Worm (Caenorhabditis elegans) whole organism, L1 larva: ENCODE measurements around the gene phf-34.

Experiments
- Y116A8C.19 ChIP-seq: sonication (generic microtip); optimal IDR thresholded peaks from 2 replicates; lab custom pipeline; 2016; ENCODE audit warnings: missing compliant biosample characterization, missing genetic modification characterization, borderline replicate concordance
- aha-1 ChIP-seq: fragments of 150-350 bp; optimal IDR thresholded peaks from 2 replicates; lab custom pipeline; 2014; ENCODE audit warnings: missing biosample characterization, missing genetic modification characterization
- ceh-8 ChIP-seq: fragments of 200-800 bp; sonication (Bioruptor generic); optimal IDR thresholded peaks from 2 replicates; lab custom pipeline; 2018; ENCODE audit warnings: mild to moderate bottlenecking, missing genetic modification characterization, moderate library complexity, missing compliant biosample characterization
- ceh-82 ChIP-seq, 3 experiments: fragments of 150-350 bp in 1 of 3; sonication (generic microtip) in 2 of 3; optimal IDR thresholded peaks; 2 replicates each; lab custom pipeline; 2014 to 2017; ENCODE audit warnings: missing biosample characterization in 3 of 3, missing genetic modification characterization in 3 of 3
- ceh-90 ChIP-seq: sonication (generic microtip); optimal IDR thresholded peaks from 2 replicates; lab custom pipeline; 2016; ENCODE audit warnings: missing genetic modification characterization, missing compliant biosample characterization
- ces-1 ChIP-seq: fragments of 150-350 bp; optimal IDR thresholded peaks from 2 replicates; lab custom pipeline; 2014; ENCODE audit warnings: missing biosample characterization, missing genetic modification reagents, missing genetic modification characterization
- dsc-1 ChIP-seq: sonication (generic microtip); optimal IDR thresholded peaks from 2 replicates; lab custom pipeline; 2016; ENCODE audit warnings: mild to moderate bottlenecking, missing genetic modification characterization, missing compliant biosample characterization
- efl-1 ChIP-seq, 4 experiments: fragments of 150-350 bp; optimal IDR thresholded peaks in 3 of 4; peaks in 1 of 4; 1 replicate in 1 of 4; 2 replicates in 3 of 4; lab custom pipeline; 2014; ENCODE audit warnings: missing biosample characterization in 2 of 4, missing genetic modification characterization in 2 of 4, missing genetic modification reagents in 2 of 4
- efl-3 ChIP-seq: fragments of 200-800 bp; sonication (Bioruptor generic); optimal IDR thresholded peaks from 2 replicates; lab custom pipeline; 2018; ENCODE audit warnings: mild to moderate bottlenecking, missing genetic modification characterization, missing compliant biosample characterization
- egl-27 ChIP-seq, 2 experiments: fragments of 150-350 bp in 1 of 2; sonication (generic microtip); optimal IDR thresholded peaks; 3 replicates each; lab custom pipeline; 2017 to 2018; ENCODE audit warnings: missing biosample characterization in 2 of 2, missing genetic modification characterization in 2 of 2, missing genetic modification reagents in 2 of 2
- elt-2 ChIP-seq: sonication (generic microtip); optimal IDR thresholded peaks from 2 replicates; lab custom pipeline; 2016; ENCODE audit warnings: missing genetic modification characterization, mild to moderate bottlenecking, inconsistent platforms, missing compliant biosample characterization, missing genetic modification reagents
- hlh-4 ChIP-seq: sonication (generic microtip); optimal IDR thresholded peaks from 2 replicates; lab custom pipeline; 2016; ENCODE audit warnings: mild to moderate bottlenecking, missing genetic modification characterization, missing compliant biosample characterization
- isw-1 ChIP-seq: fragments of 200-800 bp; sonication (Bioruptor generic); IDR thresholded peaks from 2 replicates; pipeline ENCODE4 v1.3.6; 2022; ENCODE audit warnings: missing genetic modification characterization, missing compliant biosample characterization
- lin-13 ChIP-seq: fragments of 150-350 bp; optimal IDR thresholded peaks from 2 replicates; lab custom pipeline; 2014; ENCODE audit warnings: missing biosample characterization, missing genetic modification reagents, missing genetic modification characterization
- lin-14 ChIP-seq: fragments of 200-800 bp; sonication (Bioruptor generic); optimal IDR thresholded peaks from 2 replicates; lab custom pipeline; 2018; ENCODE audit warnings: mild to moderate bottlenecking, missing genetic modification characterization, moderate library complexity, missing compliant biosample characterization
- lin-15B ChIP-seq: fragments of 150-350 bp; sonication (generic microtip); optimal IDR thresholded peaks from 3 replicates; lab custom pipeline; 2014; ENCODE audit warnings: missing biosample characterization, missing genetic modification characterization
- lin-39 ChIP-seq: fragments of 150-350 bp; optimal IDR thresholded peaks from 2 replicates; lab custom pipeline; 2014; ENCODE audit warnings: missing biosample characterization, missing genetic modification reagents, missing genetic modification characterization
- lir-3 ChIP-seq: sonication (generic microtip); optimal IDR thresholded peaks from 2 replicates; lab custom pipeline; 2016; ENCODE audit warnings: mild to moderate bottlenecking, missing genetic modification characterization, moderate library complexity, missing compliant biosample characterization; ENCODE audit not compliant: poor library complexity
- lsy-2 ChIP-seq, 2 experiments: fragments of 150-350 bp; optimal IDR thresholded peaks; 2 replicates each; lab custom pipeline; 2014; ENCODE audit warnings: missing biosample characterization in 2 of 2, missing genetic modification characterization in 2 of 2
- mdl-1 ChIP-seq, 2 experiments: fragments of 150-350 bp; optimal IDR thresholded peaks; 2 replicates each; lab custom pipeline; 2014 to 2017; ENCODE audit warnings: missing biosample characterization in 2 of 2, missing genetic modification characterization in 2 of 2, inconsistent platforms in 1 of 2
- nhr-11 ChIP-seq: fragments of 150-350 bp; optimal IDR thresholded peaks from 2 replicates; lab custom pipeline; 2014; ENCODE audit warnings: missing biosample characterization, missing genetic modification characterization
- nhr-19 ChIP-seq: fragments of 200-800 bp; sonication (Bioruptor generic); conservative IDR thresholded peaks from 2 replicates; pipeline ENCODE4 v1.3.6; 2022; ENCODE audit warnings: missing genetic modification characterization, missing compliant biosample characterization
- nhr-71 ChIP-seq: sonication (generic microtip); optimal IDR thresholded peaks from 2 replicates; lab custom pipeline; 2016; ENCODE audit warnings: mild to moderate bottlenecking, missing genetic modification characterization, moderate library complexity, missing compliant biosample characterization
- nhr-77 ChIP-seq: fragments of 150-350 bp; optimal IDR thresholded peaks from 2 replicates; lab custom pipeline; 2014; ENCODE audit warnings: missing biosample characterization, missing genetic modification characterization
- nhr-90 ChIP-seq: sonication (generic microtip); optimal IDR thresholded peaks from 2 replicates; lab custom pipeline; 2016; ENCODE audit warnings: mild to moderate bottlenecking, missing genetic modification characterization, missing compliant biosample characterization; ENCODE audit not compliant: poor library complexity
- pax-3 ChIP-seq: fragments of 200-800 bp; sonication (Bioruptor generic); optimal IDR thresholded peaks from 2 replicates; lab custom pipeline; 2018; ENCODE audit warnings: mild to moderate bottlenecking, missing genetic modification characterization, moderate library complexity, missing compliant biosample characterization
- pqm-1 ChIP-seq: sonication (generic microtip); optimal IDR thresholded peaks from 3 replicates; lab custom pipeline; 2017; ENCODE audit warnings: missing biosample characterization, missing genetic modification characterization
- rnt-1 ChIP-seq: sonication (generic microtip); optimal IDR thresholded peaks from 2 replicates; lab custom pipeline; 2016; ENCODE audit warnings: mild to moderate bottlenecking, missing genetic modification characterization, moderate library complexity, missing compliant biosample characterization
- sox-4 ChIP-seq: sonication (generic microtip); optimal IDR thresholded peaks from 2 replicates; lab custom pipeline; 2016; ENCODE audit warnings: missing genetic modification characterization, missing compliant biosample characterization
- sup-37 ChIP-seq: fragments of 200-800 bp; sonication (Bioruptor generic); optimal IDR thresholded peaks from 2 replicates; lab custom pipeline; 2018; ENCODE audit warnings: mild to moderate bottlenecking, missing genetic modification characterization, missing compliant biosample characterization
- tlp-1 ChIP-seq: fragments of 150-350 bp; optimal IDR thresholded peaks from 2 replicates; lab custom pipeline; 2014; ENCODE audit warnings: missing biosample characterization, missing genetic modification characterization
- unc-62 ChIP-seq: fragments of 150-350 bp; optimal IDR thresholded peaks from 2 replicates; lab custom pipeline; 2014; ENCODE audit warnings: missing biosample characterization, missing genetic modification reagents, missing genetic modification characterization
- unc-98 ChIP-seq: fragments of 200-800 bp; sonication (Bioruptor generic); IDR thresholded peaks from 2 replicates; pipeline ENCODE4 v1.3.6; 2022; ENCODE audit warnings: missing genetic modification characterization, missing compliant biosample characterization
- zag-1 ChIP-seq: fragments of 150-350 bp; optimal IDR thresholded peaks from 2 replicates; lab custom pipeline; 2014; ENCODE audit warnings: missing biosample characterization, missing genetic modification characterization

The phf-34 gene

ce11 chrX:9927993-9928392 is 28.7 kb upstream of the phf-34 start (continued):
- TF ChIP-seq nhr-11 (peak; percentile 10), nhr-71 (tag; lab: Kevin White, UChicago) (peak; percentile 62), aha-1 (no peak), lsy-2 (tag; optimal IDR thresholded peaks at IDR 0.05; lab: Kevin White, UChicago) (no peak), hlh-4 (tag; lab: Kevin White, UChicago) (no peak), pqm-1 (tag; lab: Kevin White, UChicago) (no peak), nhr-77 (no peak)

- TF ChIP-seq sox-4 (no peak), unc-62 (no peak), mdl-1 (tag; optimal IDR thresholded peaks at IDR 0.05; lab: Kevin White, UChicago) (no peak), ceh-82 (tag; optimal IDR thresholded peaks at IDR 0.05; lab: Kevin White, UChicago) (no peak), sup-37 (no peak), unc-98 (GFP tag; lab: Robert Waterston, UW) (no peak), lir-3 (tag; lab: Kevin White, UChicago) (no peak), elt-2 (tag; lab: Kevin White, UChicago) (peak; percentile 45), ceh-90 (no peak)
Measured at ce11 chrX:9924962-9925361, 25.7 kb upstream of the phf-34 start, which contains the start of gene ugt-23. TSS of gene ugt-23 (minus strand) at chrX:9925173.

ce11 chrX:9921257-9921656 is 22.0 kb upstream of the phf-34 start, which contains the start of gene C17G1.2:
TSS of gene C17G1.2 (plus strand) at chrX:9921557.
- TF ChIP-seq efl-1 (optimal IDR thresholded peaks at IDR 0.05; lab: Kevin White, UChicago): no peak
- TF ChIP-seq efl-1 (GFP tag; optimal IDR thresholded peaks at IDR 0.05 in 1 of 2; lab: Kevin White, UChicago): peak in 1 of 2 experiments; percentile 3
- no peak for TF ChIP-seq dsc-1
- TF ChIP-seq rnt-1 (tag; lab: Kevin White, UChicago): no peak

- TF ChIP-seq lin-14 (GFP tag; lab: Kevin White, UChicago) (no peak), zag-1 (no peak), nhr-19 (no peak), tlp-1 (no peak), isw-1 (GFP tag; lab: Robert Waterston, UW) (no peak), lin-15B (tag; lab: Kevin White, UChicago) (no peak), ceh-8 (no peak), ceh-90 (no peak), Y116A8C.19 (tag; lab: Kevin White, UChicago) (no peak), nhr-90 (tag; lab: Kevin White, UChicago) (no peak), lsy-2 (tag; optimal IDR thresholded peaks at IDR 0.05; lab: Kevin White, UChicago) (no peak), lin-39 (tag; lab: Kevin White, UChicago) (no peak), lin-13 (GFP tag; lab: Kevin White, UChicago) (no peak), egl-27 (tag; optimal IDR thresholded peaks at IDR 0.05; lab: Kevin White, UChicago) (no peak), dsc-1 (no peak), efl-3 (no peak), ces-1 (GFP tag; lab: Kevin White, UChicago) (no peak), pax-3 (tag; lab: Kevin White, UChicago) (no peak), hlh-4 (tag; lab: Kevin White, UChicago) (no peak)
Measured at ce11 chrX:9918997-9919396, 19.7 kb upstream of the phf-34 start, which contains the start of gene folr-1. TSS of gene folr-1 (plus strand) at chrX:9919297.

- TF ChIP-seq sup-37 (no peak), rnt-1 (tag; lab: Kevin White, UChicago) (peak; percentile 56)
Measured at ce11 chrX:9917362-9917761, 18.1 kb upstream of the phf-34 start, which contains the start of gene F21G4.6. TSS of gene F21G4.6 (minus strand) at chrX:9917448.
